Fruit fly (Drosophila melanogaster) whole organism, embryonic: ENCODE data around the gene ATPsynB.

Experiments used
- B-H2 ChIP-seq: fragments of 200-800 bp; sonication (Bioruptor generic); optimal IDR thresholded peaks from 2 replicates; lab custom pipeline; 2018; ENCODE audit warnings: missing biosample characterization, mild to moderate bottlenecking, missing genetic modification characterization
- CG5953 ChIP-seq: fragments of 200-800 bp; sonication (Bioruptor generic); IDR thresholded peaks from 2 replicates; pipeline ENCODE4 v1.3.6; 2022; ENCODE audit warnings: missing biosample characterization, missing genetic modification characterization
- CG9727 ChIP-seq: fragments of 200-800 bp; sonication (Bioruptor generic); optimal IDR thresholded peaks from 3 replicates; lab custom pipeline; 2017; ENCODE audit warnings: missing biosample characterization, mild to moderate bottlenecking, missing genetic modification characterization
- jing ChIP-seq: fragments of 200-800 bp; sonication (Bioruptor generic); optimal IDR thresholded peaks from 2 replicates; lab custom pipeline; 2018; ENCODE audit warnings: missing biosample characterization, mild to moderate bottlenecking, missing genetic modification characterization

DNA sequence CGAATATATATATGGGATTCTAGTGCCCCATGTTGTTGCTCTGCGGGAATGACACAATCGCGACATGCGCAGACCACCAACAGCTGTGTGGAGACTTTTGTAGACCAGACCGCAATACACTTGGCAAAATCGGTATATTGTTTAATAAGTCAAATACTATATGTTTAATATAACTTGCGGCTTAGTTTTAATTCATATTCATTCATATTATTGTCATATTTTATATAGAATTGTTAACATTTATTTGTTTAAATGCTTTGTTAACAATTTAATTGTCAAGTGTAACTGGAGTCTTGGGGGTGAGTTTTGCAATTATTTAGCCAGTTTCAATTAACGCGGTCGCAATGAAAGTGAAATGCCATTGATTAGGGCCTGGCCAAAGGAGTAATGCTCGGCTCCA lies 9.8 kb downstream of the ATPsynB start:
- TF ChIP-seq B-H2 (no peak), jing (no peak), CG9727 (GFP tag; lab: Kevin White, UChicago) (no peak), CG5953 (GFP tag; lab: Robert Waterston, UW) (no peak)
